Worm (Caenorhabditis elegans): ENCODE data around the gene fdgt-2.

fdgt-2 gene

DNA sequence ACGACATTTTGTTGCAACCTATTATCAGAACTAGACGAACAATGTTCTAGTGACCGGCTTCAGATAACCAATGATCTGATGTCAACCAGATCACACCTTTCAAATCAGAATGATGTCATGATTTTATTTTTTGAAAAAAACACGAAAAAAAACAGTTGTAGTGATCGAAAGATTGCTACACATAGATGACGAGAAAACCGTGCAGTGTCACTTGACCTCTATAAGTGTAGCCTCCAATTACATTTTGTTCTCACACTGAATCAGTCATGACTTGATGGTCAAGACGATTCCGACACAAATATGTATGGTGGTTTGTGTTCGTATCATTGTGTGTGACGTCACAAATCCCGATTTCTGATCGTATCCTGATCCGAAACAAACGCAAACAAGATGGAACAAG lies 22.7 kb downstream of the fdgt-2 start:
- TF ChIP-seq nhr-25 (tag; optimal IDR thresholded peaks at IDR 0.05) (peak; percentile 74), elt-1 (tag; optimal IDR thresholded peaks at IDR 0.05) (no peak), tbx-2 (tag; optimal IDR thresholded peaks at IDR 0.05) (no peak), fkh-10 (GFP tag; optimal IDR thresholded peaks at IDR 0.05) (no peak), pqm-1 (tag; optimal IDR thresholded peaks at IDR 0.05) (no peak), nhr-43 (tag; optimal IDR thresholded peaks at IDR 0.05; ENCODE audit: poor library complexity, severe bottlenecking) (peak; percentile 51), daf-12 (tag; optimal IDR thresholded peaks at IDR 0.05) (no peak), unc-62 (GFP tag; optimal IDR thresholded peaks at IDR 0.05) (no peak), elt-3 (tag; optimal IDR thresholded peaks at IDR 0.05) (peak in 1 of 3 experiments; percentile 41), snpc-4 (tag; optimal IDR thresholded peaks at IDR 0.05) (no peak), nhr-23 (tag; optimal IDR thresholded peaks at IDR 0.05) (peak; percentile 50)

DNA sequence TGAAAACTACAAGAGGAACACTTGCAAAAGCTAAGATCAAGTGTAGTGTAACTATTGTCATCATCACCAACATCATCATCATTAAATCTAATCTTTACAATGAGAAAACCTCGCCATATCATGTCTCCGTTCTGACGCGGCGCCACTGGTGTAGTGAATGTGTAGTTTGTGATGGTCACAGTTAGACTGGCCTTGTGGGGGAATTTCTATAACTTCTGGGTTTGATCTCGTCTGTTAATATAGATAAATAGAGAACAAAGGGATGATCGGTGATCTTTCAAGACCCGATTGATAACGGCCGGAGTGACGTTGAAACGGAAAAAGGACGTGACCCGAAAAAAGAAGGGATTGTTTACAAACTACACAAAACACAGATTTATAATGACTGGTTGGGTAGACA lies 23.4 kb downstream of the fdgt-2 start:
- TF ChIP-seq ztf-11 (tag; optimal IDR thresholded peaks at IDR 0.05) (no peak), unc-62 (GFP tag; optimal IDR thresholded peaks at IDR 0.05) (peak; percentile 21), lin-15B (tag; optimal IDR thresholded peaks at IDR 0.05) (no peak), fkh-2 (tag; optimal IDR thresholded peaks at IDR 0.05) (no peak), lsy-12 (tag; optimal IDR thresholded peaks at IDR 0.05) (no peak), hmg-11 (tag; optimal IDR thresholded peaks at IDR 0.05) (no peak), fos-1 (tag; optimal IDR thresholded peaks at IDR 0.05) (no peak), mdl-1 (tag; optimal IDR thresholded peaks at IDR 0.05) (peak; percentile 37), skn-1 (tag; optimal IDR thresholded peaks at IDR 0.05) (no peak), ztf-4 (tag; optimal IDR thresholded peaks at IDR 0.05) (no peak), pha-4 (tag; optimal IDR thresholded peaks at IDR 0.05) (no peak), nhr-25 (tag; optimal IDR thresholded peaks at IDR 0.05) (peak; percentile 83), nhr-67 (tag; optimal IDR thresholded peaks at IDR 0.05) (no peak), sea-2 (GFP tag; optimal IDR thresholded peaks at IDR 0.05) (no peak), ceh-28 (tag; optimal IDR thresholded peaks at IDR 0.05) (peak; percentile 44), nhr-43 (tag; optimal IDR thresholded peaks at IDR 0.05; ENCODE audit: poor library complexity, severe bottlenecking) (peak; percentile 88), aly-2 (tag; optimal IDR thresholded peaks at IDR 0.05) (no peak), daf-12 (tag; optimal IDR thresholded peaks at IDR 0.05) (no peak), eor-1 (tag; optimal IDR thresholded peaks at IDR 0.05) (no peak), elt-2 (tag; optimal IDR thresholded peaks at IDR 0.05) (no peak), egl-5 (tag; optimal IDR thresholded peaks at IDR 0.05) (no peak), fkh-10 (GFP tag; optimal IDR thresholded peaks at IDR 0.05) (no peak), nfya-1 (tag; optimal IDR thresholded peaks at IDR 0.05; ENCODE audit: insufficient read depth) (no peak), nhr-76 (tag; optimal IDR thresholded peaks at IDR 0.05) (peak; percentile 28), nhr-23 (tag; optimal IDR thresholded peaks at IDR 0.05) (peak; percentile 90), elt-3 (tag; optimal IDR thresholded peaks at IDR 0.05) (peak; percentile 31 to 79 (median 77)), nhr-12 (tag; optimal IDR thresholded peaks at IDR 0.05) (no peak), zag-1 (tag; optimal IDR thresholded peaks at IDR 0.05) (no peak), mml-1 (tag; optimal IDR thresholded peaks at IDR 0.05) (no peak), lin-39 (tag; optimal IDR thresholded peaks at IDR 0.05) (no peak), ceh-82 (tag; optimal IDR thresholded peaks at IDR 0.05) (no peak), ceh-16 (tag; optimal IDR thresholded peaks at IDR 0.05) (no peak), tbx-2 (tag; optimal IDR thresholded peaks at IDR 0.05) (no peak), elt-1 (tag; optimal IDR thresholded peaks at IDR 0.05) (peak; percentile 62), ceh-9 (tag; optimal IDR thresholded peaks at IDR 0.05) (no peak), ama-1 (optimal IDR thresholded peaks at IDR 0.05) (peak; percentile 58), nhr-28 (tag; optimal IDR thresholded peaks at IDR 0.05) (no peak)

ce11 chrII:8441519-8441918 lies 24.1 kb downstream of the fdgt-2 start:
- TF ChIP-seq nhr-43 (tag; optimal IDR thresholded peaks at IDR 0.05; ENCODE audit: poor library complexity, severe bottlenecking): peak; percentile 33
- no peak for TF ChIP-seq snpc-4 (tag; optimal IDR thresholded peaks at IDR 0.05)
- TF ChIP-seq tbx-2 (tag; optimal IDR thresholded peaks at IDR 0.05): peak; percentile 18
- peak; percentile 6 for TF ChIP-seq nhr-23 (tag; optimal IDR thresholded peaks at IDR 0.05)

ce11 chrII:8442176-8442575 lies 24.8 kb downstream of the fdgt-2 start:
- TF ChIP-seq elt-3 (tag; optimal IDR thresholded peaks at IDR 0.05) (no peak), fkh-2 (tag; optimal IDR thresholded peaks at IDR 0.05) (no peak), nhr-237 (tag; optimal IDR thresholded peaks at IDR 0.05) (no peak), ZK546.5 (tag; optimal IDR thresholded peaks at IDR 0.05) (no peak), pha-4 (tag; optimal IDR thresholded peaks at IDR 0.05) (no peak), ztf-4 (tag; optimal IDR thresholded peaks at IDR 0.05) (no peak), aly-2 (tag; optimal IDR thresholded peaks at IDR 0.05) (no peak), lin-15B (tag; optimal IDR thresholded peaks at IDR 0.05) (peak; percentile 17), nhr-76 (tag; optimal IDR thresholded peaks at IDR 0.05) (no peak), pqm-1 (tag; optimal IDR thresholded peaks at IDR 0.05) (no peak), ztf-11 (tag; optimal IDR thresholded peaks at IDR 0.05) (no peak), unc-39 (tag; optimal IDR thresholded peaks at IDR 0.05) (no peak), hmg-11 (tag; optimal IDR thresholded peaks at IDR 0.05) (peak; percentile 78), nhr-28 (tag; optimal IDR thresholded peaks at IDR 0.05) (no peak), ceh-82 (tag; optimal IDR thresholded peaks at IDR 0.05) (no peak), unc-62 (GFP tag; optimal IDR thresholded peaks at IDR 0.05) (no peak), elt-1 (tag; optimal IDR thresholded peaks at IDR 0.05) (no peak), nhr-23 (tag; optimal IDR thresholded peaks at IDR 0.05) (peak; percentile 53), skn-1 (tag; optimal IDR thresholded peaks at IDR 0.05) (no peak), lin-39 (tag; optimal IDR thresholded peaks at IDR 0.05) (peak; percentile 52), nhr-12 (tag; optimal IDR thresholded peaks at IDR 0.05) (no peak), nfya-1 (tag; optimal IDR thresholded peaks at IDR 0.05; ENCODE audit: insufficient read depth) (peak; percentile 66), snpc-4 (tag; optimal IDR thresholded peaks at IDR 0.05) (peak; percentile 73), ceh-9 (tag; optimal IDR thresholded peaks at IDR 0.05) (no peak), daf-12 (tag; optimal IDR thresholded peaks at IDR 0.05) (no peak), tbx-2 (tag; optimal IDR thresholded peaks at IDR 0.05) (no peak), mml-1 (tag; optimal IDR thresholded peaks at IDR 0.05) (no peak), nhr-11 (tag; optimal IDR thresholded peaks at IDR 0.05) (no peak), ama-1 (optimal IDR thresholded peaks at IDR 0.05) (no peak), nhr-77 (tag; optimal IDR thresholded peaks at IDR 0.05) (no peak)

All from whole organism, L3 larva.